Fruit fly (Drosophila melanogaster) whole organism, embryonic: ENCODE results near the gene Nepl9.

Source experiments
- BEAF-32 ChIP-seq: fragments of 200-800 bp; sonication (Bioruptor generic); optimal IDR thresholded peaks from 3 replicates; lab custom pipeline; 2017; ENCODE audit warnings: missing biosample characterization, missing genetic modification characterization, mild to moderate bottlenecking, moderate library complexity, missing genetic modification reagents
- CG11696 ChIP-seq: fragments of 200-800 bp; sonication (Bioruptor generic); IDR thresholded peaks from 2 replicates; pipeline ENCODE4 v1.3.6; 2022; ENCODE audit warnings: missing biosample characterization, missing genetic modification characterization
- CG12299 ChIP-seq: fragments of 200-800 bp; sonication (Bioruptor generic); optimal IDR thresholded peaks from 2 replicates; lab custom pipeline; 2018; ENCODE audit warnings: missing biosample characterization, mild to moderate bottlenecking, missing genetic modification characterization
- CG12391 ChIP-seq: fragments of 200-800 bp; sonication (Bioruptor generic); optimal IDR thresholded peaks from 3 replicates; lab custom pipeline; 2018; ENCODE audit warnings: missing biosample characterization, mild to moderate bottlenecking, missing genetic modification characterization, moderate library complexity
- CG14710 ChIP-seq: fragments of 200-800 bp; sonication (Bioruptor generic); optimal IDR thresholded peaks from 3 replicates; lab custom pipeline; 2019; ENCODE audit warnings: missing biosample characterization, mild to moderate bottlenecking, missing genetic modification characterization, moderate library complexity
- CG15073 ChIP-seq: fragments of 200-800 bp; sonication (Bioruptor generic); optimal IDR thresholded peaks from 2 replicates; lab custom pipeline; 2016; ENCODE audit warnings: missing biosample characterization, missing genetic modification characterization
- CG15269 ChIP-seq: fragments of 200-800 bp; sonication (Bioruptor generic); optimal IDR thresholded peaks from 2 replicates; lab custom pipeline; 2018; ENCODE audit warnings: missing biosample characterization, mild to moderate bottlenecking, missing genetic modification characterization, moderate library complexity
- CG17186 ChIP-seq: fragments of 200-800 bp; sonication (Bioruptor generic); optimal IDR thresholded peaks from 3 replicates; lab custom pipeline; 2017; ENCODE audit warnings: missing biosample characterization, missing genetic modification reagents, missing genetic modification characterization
- CG17829 ChIP-seq: fragments of 200-800 bp; optimal IDR thresholded peaks from 2 replicates; lab custom pipeline; 2019; ENCODE audit warnings: missing biosample characterization, mild to moderate bottlenecking, missing genetic modification characterization, moderate library complexity
- CG18011 ChIP-seq: fragments of 200-800 bp; sonication (Bioruptor generic); optimal IDR thresholded peaks from 2 replicates; lab custom pipeline; 2017; ENCODE audit warnings: missing biosample characterization, missing genetic modification characterization, mild to moderate bottlenecking, moderate library complexity, missing genotype
- CG1832 ChIP-seq: fragments of 200-800 bp; sonication (Bioruptor generic); optimal IDR thresholded peaks from 2 replicates; lab custom pipeline; 2017; ENCODE audit warnings: missing biosample characterization, mild to moderate bottlenecking, missing genetic modification characterization, inconsistent platforms
- CG18619 ChIP-seq: fragments of 200-800 bp; sonication (Bioruptor generic); optimal IDR thresholded peaks from 3 replicates; lab custom pipeline; 2017; ENCODE audit warnings: missing biosample characterization, mild to moderate bottlenecking, missing genetic modification characterization
- CG31441 ChIP-seq: fragments of 200-800 bp; sonication (Bioruptor generic); IDR thresholded peaks from 2 replicates; pipeline ENCODE4 v1.3.6; 2022; ENCODE audit warnings: missing biosample characterization, missing genetic modification characterization
- CG3163 ChIP-seq: fragments of 200-800 bp; sonication (Bioruptor generic); optimal IDR thresholded peaks from 3 replicates; lab custom pipeline; 2016; ENCODE audit warnings: missing biosample characterization, missing genetic modification characterization
- CG6765 ChIP-seq: fragments of 200-800 bp; sonication (Bioruptor generic); optimal IDR thresholded peaks from 3 replicates; lab custom pipeline; 2017; ENCODE audit warnings: missing biosample characterization, mild to moderate bottlenecking, missing genetic modification characterization
- CG8765 ChIP-seq: fragments of 200-800 bp; sonication (Bioruptor generic); IDR thresholded peaks from 2 replicates; pipeline ENCODE4 v1.3.6; 2022; ENCODE audit warnings: missing biosample characterization, missing genetic modification characterization
- CkIIα-i1 ChIP-seq: fragments of 200-800 bp; sonication (Bioruptor generic); IDR thresholded peaks from 2 replicates; pipeline ENCODE4 v1.3.6; 2022; ENCODE audit warnings: missing biosample characterization, missing genetic modification characterization
- Dip3 ChIP-seq: fragments of 200-800 bp; sonication (Bioruptor generic); optimal IDR thresholded peaks from 3 replicates; lab custom pipeline; 2016; ENCODE audit warnings: missing biosample characterization, missing genetic modification characterization
- ERR ChIP-seq: fragments of 200-800 bp; sonication (Bioruptor generic); optimal IDR thresholded peaks from 2 replicates; lab custom pipeline; 2016; ENCODE audit warnings: missing biosample characterization, missing genetic modification characterization
- Fer3 ChIP-seq: fragments of 200-800 bp; sonication (Bioruptor generic); optimal IDR thresholded peaks from 2 replicates; lab custom pipeline; 2018; ENCODE audit warnings: missing biosample characterization, mild to moderate bottlenecking, missing genetic modification characterization, moderate library complexity
- HmgD ChIP-seq: fragments of 200-800 bp; sonication (Bioruptor generic); optimal IDR thresholded peaks from 3 replicates; lab custom pipeline; 2016; ENCODE audit warnings: missing biosample characterization, missing genetic modification characterization
- Hr78 ChIP-seq, 2 experiments: fragments of 200-800 bp in 1 of 2; fragments of >200 bp in 1 of 2; sonication (Bioruptor generic) in 1 of 2; optimal IDR thresholded peaks; 2 replicates each; lab custom pipeline; 2017 to 2019; ENCODE audit warnings: missing biosample characterization in 2 of 2, missing genetic modification characterization in 2 of 2, mild to moderate bottlenecking in 1 of 2, moderate library complexity in 1 of 2
- Hsf ChIP-seq: fragments of 200-800 bp; sonication (Bioruptor generic); optimal IDR thresholded peaks from 3 replicates; lab custom pipeline; 2016; ENCODE audit warnings: missing biosample characterization, missing genetic modification characterization
- Lhr ChIP-seq: fragments of 200-800 bp; sonication (Bioruptor generic); optimal IDR thresholded peaks from 3 replicates; lab custom pipeline; 2017; ENCODE audit warnings: mild to moderate bottlenecking, missing biosample characterization, missing genetic modification reagents, missing genetic modification characterization
- Meics ChIP-seq: fragments of 200-800 bp; sonication (Bioruptor generic); optimal IDR thresholded peaks from 2 replicates; lab custom pipeline; 2017; ENCODE audit warnings: missing biosample characterization, mild to moderate bottlenecking, missing genetic modification characterization
- NK7.1 ChIP-seq: fragments of 200-800 bp; sonication (Bioruptor generic); optimal IDR thresholded peaks from 3 replicates; lab custom pipeline; 2016; ENCODE audit warnings: missing biosample characterization, missing genetic modification characterization
- PHDP ChIP-seq: fragments of 200-800 bp; sonication (Bioruptor generic); optimal IDR thresholded peaks from 3 replicates; lab custom pipeline; 2018; ENCODE audit warnings: missing biosample characterization, mild to moderate bottlenecking, missing genetic modification characterization, moderate library complexity
- Rfx ChIP-seq: fragments of 200-800 bp; sonication (Bioruptor generic); IDR thresholded peaks from 2 replicates; pipeline ENCODE4 v1.3.6; 2022; ENCODE audit warnings: missing biosample characterization, missing genetic modification characterization
- Six4 ChIP-seq: fragments of 200-800 bp; sonication (Bioruptor generic); optimal IDR thresholded peaks from 2 replicates; lab custom pipeline; 2016; ENCODE audit warnings: missing biosample characterization, missing genetic modification characterization
- ara ChIP-seq: fragments of 200-800 bp; sonication (Bioruptor generic); IDR thresholded peaks from 2 replicates; pipeline ENCODE4 v1.3.6; 2022; ENCODE audit warnings: missing biosample characterization, missing genetic modification characterization
- ato ChIP-seq: fragments of 200-800 bp; sonication (Bioruptor generic); IDR thresholded peaks from 2 replicates; pipeline ENCODE4 v1.3.6; 2022; ENCODE audit warnings: missing biosample characterization, missing genetic modification characterization; ENCODE audit not compliant: partially characterized antibody
- az2 ChIP-seq: fragments of 200-800 bp; sonication (Bioruptor generic); optimal IDR thresholded peaks from 3 replicates; lab custom pipeline; 2016; ENCODE audit warnings: missing biosample characterization, missing genetic modification characterization
- btn ChIP-seq: fragments of 200-800 bp; sonication (Bioruptor generic); optimal IDR thresholded peaks from 2 replicates; lab custom pipeline; 2016; ENCODE audit warnings: missing biosample characterization, missing genetic modification characterization
- crp ChIP-seq, 2 experiments: fragments of 200-800 bp; sonication (Bioruptor generic); optimal IDR thresholded peaks; 2 replicates in 1 of 2; 3 replicates in 1 of 2; lab custom pipeline; 2017; ENCODE audit warnings: missing biosample characterization in 2 of 2, missing genetic modification characterization in 2 of 2, mild to moderate bottlenecking in 1 of 2, moderate library complexity in 1 of 2
- cwo ChIP-seq: fragments of 200-800 bp; sonication (Bioruptor generic); optimal IDR thresholded peaks from 3 replicates; lab custom pipeline; 2017; ENCODE audit warnings: missing biosample characterization, missing genetic modification characterization, mild to moderate bottlenecking, moderate library complexity, missing genetic modification reagents
- dpn ChIP-seq, 2 experiments: fragments of 200-800 bp; sonication (Bioruptor generic); optimal IDR thresholded peaks; 3 replicates each; lab custom pipeline; 2016; ENCODE audit warnings: missing biosample characterization in 2 of 2, missing genetic modification characterization in 2 of 2
- fd64A ChIP-seq: fragments of 200-800 bp; sonication (Bioruptor generic); optimal IDR thresholded peaks from 3 replicates; lab custom pipeline; 2018; ENCODE audit warnings: missing biosample characterization, mild to moderate bottlenecking, missing genetic modification characterization
- fru ChIP-seq: fragments of >200 bp; optimal IDR thresholded peaks from 2 replicates; lab custom pipeline; 2017
- gce ChIP-seq: fragments of 200-800 bp; sonication (Bioruptor generic); IDR thresholded peaks from 3 replicates; pipeline ENCODE4 v1.3.6; 2022; ENCODE audit warnings: missing biosample characterization, missing genetic modification characterization
- gem ChIP-seq: fragments of 200-800 bp; sonication (Bioruptor generic); optimal IDR thresholded peaks from 2 replicates; lab custom pipeline; 2019; ENCODE audit warnings: missing biosample characterization, mild to moderate bottlenecking, missing genetic modification characterization, moderate library complexity
- grau ChIP-seq: fragments of 200-800 bp; optimal IDR thresholded peaks from 3 replicates; lab custom pipeline; 2019; ENCODE audit warnings: missing biosample characterization, mild to moderate bottlenecking, missing genetic modification characterization, moderate library complexity
- inv ChIP-seq: fragments of 200-800 bp; sonication (Bioruptor generic); IDR thresholded peaks from 2 replicates; pipeline ENCODE4 v1.3.6; 2022; ENCODE audit warnings: missing biosample characterization, missing genetic modification characterization; ENCODE audit not compliant: partially characterized antibody
- lola ChIP-seq, 3 experiments: fragments of >200 bp in 2 of 3; fragments of 200-800 bp in 1 of 3; sonication (Bioruptor generic) in 1 of 3; optimal IDR thresholded peaks; 2 replicates each; lab custom pipeline; 2017 to 2019; ENCODE audit warnings: missing biosample characterization in 3 of 3, missing genetic modification characterization in 3 of 3, mild to moderate bottlenecking in 1 of 3, moderate library complexity in 1 of 3
- oc ChIP-seq: fragments of 200-800 bp; sonication (Bioruptor generic); optimal IDR thresholded peaks from 2 replicates; lab custom pipeline; 2018; ENCODE audit warnings: missing biosample characterization, mild to moderate bottlenecking, missing genetic modification characterization, moderate library complexity
- psq ChIP-seq: fragments of 200-800 bp; sonication (Bioruptor generic); optimal IDR thresholded peaks from 2 replicates; lab custom pipeline; 2017; ENCODE audit warnings: missing biosample characterization, missing genetic modification characterization
- pzg ChIP-seq: fragments of 200-800 bp; sonication (Bioruptor generic); optimal IDR thresholded peaks from 3 replicates; lab custom pipeline; 2018; ENCODE audit warnings: missing biosample characterization, mild to moderate bottlenecking, missing genetic modification characterization, moderate library complexity
- sqz ChIP-seq: fragments of 200-800 bp; sonication (Bioruptor generic); optimal IDR thresholded peaks from 3 replicates; lab custom pipeline; 2018; ENCODE audit warnings: missing biosample characterization, mild to moderate bottlenecking, missing genetic modification characterization
- stwl ChIP-seq: fragments of 200-800 bp; sonication (Bioruptor generic); optimal IDR thresholded peaks from 3 replicates; lab custom pipeline; 2018; ENCODE audit warnings: missing biosample characterization, mild to moderate bottlenecking, missing genetic modification characterization, moderate library complexity
- trh ChIP-seq: fragments of 200-800 bp; sonication (Bioruptor generic); optimal IDR thresholded peaks from 2 replicates; lab custom pipeline; 2016; ENCODE audit warnings: missing biosample characterization, missing genetic modification characterization
- unpg ChIP-seq: fragments of 200-800 bp; sonication (Bioruptor generic); optimal IDR thresholded peaks from 3 replicates; lab custom pipeline; 2018; ENCODE audit warnings: missing biosample characterization, mild to moderate bottlenecking, missing genetic modification characterization, moderate library complexity

Gene Nepl9

DNA sequence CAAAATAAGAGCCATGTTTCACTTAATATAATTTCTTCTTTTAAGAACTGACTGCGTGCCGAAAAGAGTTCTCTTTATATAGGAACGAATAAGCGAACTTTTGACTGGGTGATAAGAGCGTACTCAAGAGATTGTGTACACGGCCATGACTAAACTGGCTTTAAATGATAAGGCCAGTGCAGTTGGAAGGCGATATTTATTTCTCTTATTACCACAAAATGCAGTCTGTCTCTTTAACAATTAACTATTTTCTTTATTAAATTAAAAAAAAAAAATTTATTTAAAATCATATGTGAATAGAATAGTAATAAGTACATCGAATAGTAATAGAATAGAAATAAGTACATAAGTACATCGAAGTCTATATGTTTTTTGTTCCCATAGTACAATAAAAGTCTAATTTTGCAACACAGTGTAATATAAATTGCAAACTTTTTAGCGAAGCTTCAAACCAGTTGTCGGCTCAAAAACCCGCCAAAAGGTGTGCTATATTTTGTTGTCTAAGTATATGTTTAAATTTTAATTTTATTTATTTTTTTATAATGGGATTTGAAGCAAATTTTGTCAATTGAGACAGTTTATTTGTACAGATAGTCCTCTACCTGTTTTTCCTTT is 15.4 kb upstream of the Nepl9 start, which contains the start of gene CG31810 (continued):
- TF ChIP-seq CG6765 (GFP tag; lab: Kevin White, UChicago): no peak
- TF ChIP-seq cwo (GFP tag; lab: Kevin White, UChicago): no peak
- TF ChIP-seq Lhr (GFP tag; lab: Kevin White, UChicago): no peak
- no peak for TF ChIP-seq psq
- TF ChIP-seq fru (lab: Kevin White, UChicago): no peak
- no peak for TF ChIP-seq CG12299 (tag; lab: Kevin White, UChicago)
- peak; percentile 16 for TF ChIP-seq stwl (tag; lab: Kevin White, UChicago)
- TF ChIP-seq gem: peak; percentile 41
- no peak for TF ChIP-seq btn
- TF ChIP-seq az2 (GFP tag; lab: Kevin White, UChicago): no peak
- TF ChIP-seq CG18011 (GFP tag; lab: Kevin White, UChicago): no peak
- TF ChIP-seq Dip3 (GFP tag; lab: Kevin White, UChicago): no peak
- TF ChIP-seq BEAF-32 (GFP tag; lab: Kevin White, UChicago): no peak
- TF ChIP-seq Six4: no peak
- TF ChIP-seq HmgD (GFP tag; lab: Kevin White, UChicago): no peak
- peak; percentile 17 for TF ChIP-seq grau (tag; lab: Kevin White, UChicago)
- TF ChIP-seq NK7.1 (GFP tag; lab: Kevin White, UChicago): no peak
- TF ChIP-seq CG17186 (GFP tag; lab: Kevin White, UChicago): no peak
- no peak for TF ChIP-seq CG11696 (GFP tag; lab: Robert Waterston, UW)
- no peak for TF ChIP-seq oc (tag; lab: Kevin White, UChicago)
- TF ChIP-seq pzg (GFP tag; lab: Kevin White, UChicago): no peak
- no peak for TF ChIP-seq inv (GFP tag; lab: Robert Waterston, UW)
- TF ChIP-seq Rfx (GFP tag; lab: Robert Waterston, UW): no peak
- no peak for TF ChIP-seq crp (GFP tag; optimal IDR thresholded peaks at IDR 0.05; lab: Kevin White, UChicago)
- TF ChIP-seq fd64A: no peak
- no peak for TF ChIP-seq dpn (GFP tag; optimal IDR thresholded peaks at IDR 0.05; lab: Kevin White, UChicago)
- peak; percentile 17 for TF ChIP-seq CG12391 (tag; lab: Kevin White, UChicago)
- no peak for TF ChIP-seq Hr78 (GFP tag; optimal IDR thresholded peaks at IDR 0.05; lab: Kevin White, UChicago)
- no peak for TF ChIP-seq CG8765 (GFP tag; lab: Robert Waterston, UW)
- TF ChIP-seq ERR: no peak
- peak; percentile 76 for TF ChIP-seq CG3163 (GFP tag; lab: Kevin White, UChicago)
- peak; percentile 23 for TF ChIP-seq CG15269 (tag; lab: Kevin White, UChicago)
- TF ChIP-seq CG15073 (GFP tag; lab: Kevin White, UChicago): no peak
- TF ChIP-seq CkIIα-i1 (GFP tag; lab: Robert Waterston, UW): no peak
- TF ChIP-seq CG1832 (GFP tag; lab: Kevin White, UChicago): no peak
- peak; percentile 2 for TF ChIP-seq CG17829
- no peak for TF ChIP-seq Hsf (GFP tag; lab: Kevin White, UChicago)
- no peak for TF ChIP-seq Fer3 (tag; lab: Kevin White, UChicago)
- no peak for TF ChIP-seq Meics (GFP tag; lab: Kevin White, UChicago)
- TF ChIP-seq sqz: no peak
- no peak for TF ChIP-seq trh
- peak; percentile 32; the same call in 1 of the 2 replicates for TF ChIP-seq CG31441 (GFP tag; lab: Robert Waterston, UW)
- no peak for TF ChIP-seq gce (GFP tag; lab: Robert Waterston, UW)
- no peak for TF ChIP-seq CG18619 (GFP tag; lab: Kevin White, UChicago)
- TF ChIP-seq ara (GFP tag; lab: Robert Waterston, UW): no peak
- peak; percentile 35 for TF ChIP-seq unpg
- no peak for TF ChIP-seq CG14710 (tag; lab: Kevin White, UChicago)
- peak; percentile 26 for TF ChIP-seq PHDP (tag; lab: Kevin White, UChicago)
- TF ChIP-seq lola (GFP tag; optimal IDR thresholded peaks at IDR 0.05; lab: Kevin White, UChicago): no peak
- TF ChIP-seq ato: no peak
